Worm (Caenorhabditis elegans): ENCODE measurements around the gene T06C12.14.
"Not testable (repeated sequence)": the region's sequence is repeated elsewhere in the genome, so short reads cannot be mapped to it uniquely, and the experiment has no call there.

Gene T06C12.14

DNA sequence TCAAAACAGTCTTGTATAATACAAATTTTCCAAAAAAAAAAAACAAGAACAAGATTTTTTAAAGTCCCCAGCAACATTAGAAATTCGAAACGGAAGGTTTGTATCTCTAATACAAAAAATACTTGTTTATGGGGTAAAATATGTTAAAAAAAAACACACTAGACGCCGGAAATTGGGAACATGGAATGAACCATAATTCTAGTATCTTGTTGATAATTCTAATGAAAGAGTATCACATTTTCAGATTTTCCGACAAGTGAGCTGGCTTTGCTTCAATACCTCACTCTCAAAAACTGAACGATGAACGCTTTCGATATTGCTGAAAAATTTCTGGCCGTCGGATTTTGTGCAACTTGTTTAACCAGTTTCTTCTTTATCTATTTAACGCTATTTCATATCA is 2.1 kb upstream of the T06C12.14 start, which contains the start of gene str-60:
TSS of gene str-60 (plus strand) at position 301 of the 400 bp plus-strand sequence.
- no peak for TF ChIP-seq hmg-4 (GFP tag; optimal IDR thresholded peaks at IDR 0.05)
- TF ChIP-seq scrt-1 (GFP tag; IDR thresholded peaks at IDR 0.05), result no peak
- TF ChIP-seq sea-1 (GFP tag; conservative IDR thresholded peaks at IDR 0.05), result no peak
- TF ChIP-seq ceh-36 (tag; optimal IDR thresholded peaks at IDR 0.05), result no peak
- no peak for TF ChIP-seq aly-1 (tag; optimal IDR thresholded peaks at IDR 0.05)
- TF ChIP-seq tbx-11 (GFP tag; IDR thresholded peaks at IDR 0.05), result no peak
- TF ChIP-seq B0310.2 (tag; optimal IDR thresholded peaks at IDR 0.05), result no peak
- TF ChIP-seq hmbx-1 (tag; optimal IDR thresholded peaks at IDR 0.05), result no peak
- TF ChIP-seq tra-4 (tag; optimal IDR thresholded peaks at IDR 0.05), result no peak
- TF ChIP-seq flt-1 (GFP tag; IDR thresholded peaks at IDR 0.05), result no peak
- no peak for TF ChIP-seq ets-7 (tag; optimal IDR thresholded peaks at IDR 0.05)
- no peak for TF ChIP-seq hnd-1 (tag; optimal IDR thresholded peaks at IDR 0.05)
- no peak for TF ChIP-seq tbx-37 (GFP tag; conservative IDR thresholded peaks at IDR 0.05)
- TF ChIP-seq ama-1 (optimal IDR thresholded peaks at IDR 0.05), result no peak
- TF ChIP-seq ceh-13 (GFP tag; optimal IDR thresholded peaks at IDR 0.05), result no peak
- no peak for TF ChIP-seq pes-1 (GFP tag; IDR thresholded peaks at IDR 0.05)
- no peak for TF ChIP-seq F13C5.2 (tag; optimal IDR thresholded peaks at IDR 0.05)

DNA sequence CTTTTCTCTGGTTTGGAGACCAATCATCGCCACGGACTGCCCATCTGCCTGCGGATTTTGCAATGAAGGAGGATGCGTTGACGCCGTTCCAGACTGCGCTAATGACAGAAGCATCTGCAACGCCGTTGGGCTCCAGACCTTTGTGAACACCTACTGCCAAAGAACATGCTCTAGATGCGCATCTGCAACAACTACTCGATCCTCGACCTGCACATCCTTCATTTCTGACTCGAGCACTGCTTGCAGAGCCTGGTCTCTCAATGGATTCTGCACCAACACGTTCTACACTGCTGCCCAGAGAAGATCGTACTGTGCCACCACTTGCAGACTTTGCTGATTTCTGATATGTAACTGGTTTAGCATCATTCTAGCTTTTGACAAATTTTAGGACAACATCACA is 768 bp downstream of the T06C12.14 start:
- no peak for TF ChIP-seq ceh-36 (tag; optimal IDR thresholded peaks at IDR 0.05)
- no peak for TF ChIP-seq ceh-13 (GFP tag; optimal IDR thresholded peaks at IDR 0.05)
- no peak for TF ChIP-seq tra-4 (tag; optimal IDR thresholded peaks at IDR 0.05)
- no peak for TF ChIP-seq B0310.2 (tag; optimal IDR thresholded peaks at IDR 0.05)
- TF ChIP-seq ama-1 (optimal IDR thresholded peaks at IDR 0.05), result no peak

DNA sequence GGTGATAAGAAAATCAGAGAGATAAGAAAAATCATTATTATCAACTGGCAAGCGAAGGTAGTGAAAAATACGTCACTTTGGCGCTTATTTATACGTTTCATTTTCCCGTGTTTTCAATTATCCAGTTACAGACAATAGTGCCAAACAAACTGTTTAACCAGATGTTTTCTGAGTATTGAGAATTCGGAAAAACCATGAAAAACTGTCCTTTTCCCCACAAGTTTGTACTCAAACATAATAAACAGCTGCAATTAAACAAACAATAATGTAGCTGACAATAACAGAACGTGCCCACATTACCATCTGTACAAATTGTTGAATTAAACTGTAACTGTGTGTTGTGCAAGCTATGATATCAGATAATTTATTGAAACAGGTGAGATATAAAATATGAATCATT is 5.7 kb downstream of the T06C12.14 start, which contains the start of the genes F35E8.1 and F35E8.2:
TSS of gene F35E8.1 (minus strand) at position 101 of the 400 bp plus-strand sequence.
TSS of gene F35E8.2 (plus strand) at position 132 of the 400 bp plus-strand sequence.
- TF ChIP-seq B0310.2 (tag; optimal IDR thresholded peaks at IDR 0.05); hmg-4 (GFP tag; optimal IDR thresholded peaks at IDR 0.05); scrt-1 (GFP tag; IDR thresholded peaks at IDR 0.05): not testable (repeated sequence)

DNA sequence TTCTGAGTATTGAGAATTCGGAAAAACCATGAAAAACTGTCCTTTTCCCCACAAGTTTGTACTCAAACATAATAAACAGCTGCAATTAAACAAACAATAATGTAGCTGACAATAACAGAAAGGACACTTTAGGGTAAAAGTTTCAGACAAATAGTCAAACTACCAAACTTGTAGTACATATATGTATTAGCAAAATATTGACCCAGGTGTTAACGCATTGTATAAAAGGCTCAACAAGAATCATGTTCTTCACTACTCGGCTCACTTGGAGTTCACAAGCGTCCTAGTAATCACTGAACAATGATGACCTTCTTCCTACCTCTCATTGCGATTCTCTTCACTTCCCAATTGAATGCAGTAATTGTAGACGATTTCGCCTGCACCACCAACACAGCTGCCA is 12.1 kb downstream of the T06C12.14 start, which contains the start of gene F35E8.6:
TSS of gene F35E8.6 (plus strand) at position 301 of the 400 bp plus-strand sequence.
- TF ChIP-seq ceh-36 (tag; optimal IDR thresholded peaks at IDR 0.05), result no peak
- no peak for TF ChIP-seq hnd-1 (tag; optimal IDR thresholded peaks at IDR 0.05)

DNA sequence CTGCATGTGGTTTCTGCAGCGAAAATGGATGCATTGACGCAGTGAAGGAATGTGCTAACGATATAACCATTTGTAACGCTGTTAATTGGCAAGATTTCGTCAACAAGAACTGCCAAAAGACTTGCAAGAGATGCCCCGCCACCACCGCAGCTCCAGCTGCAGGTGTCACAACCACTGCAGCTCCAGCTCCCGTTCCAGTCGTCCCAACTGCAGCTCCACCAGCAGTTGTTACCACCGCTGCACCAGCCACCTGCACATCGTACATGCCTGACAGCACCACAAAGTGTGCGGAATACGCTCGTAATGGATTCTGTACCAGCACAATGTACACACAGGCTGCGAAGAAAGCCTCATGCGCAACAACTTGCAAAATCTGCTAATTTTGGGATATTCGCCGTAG is 12.9 kb downstream of the T06C12.14 start:
- TF ChIP-seq pes-1 (GFP tag; IDR thresholded peaks at IDR 0.05) (no peak), tbx-11 (GFP tag; IDR thresholded peaks at IDR 0.05) (no peak), tra-4 (tag; optimal IDR thresholded peaks at IDR 0.05) (no peak), ets-7 (tag; optimal IDR thresholded peaks at IDR 0.05) (no peak), B0310.2 (tag; optimal IDR thresholded peaks at IDR 0.05) (no peak), hnd-1 (tag; optimal IDR thresholded peaks at IDR 0.05) (no peak), hmbx-1 (tag; optimal IDR thresholded peaks at IDR 0.05) (no peak), sea-1 (GFP tag; conservative IDR thresholded peaks at IDR 0.05) (no peak), scrt-1 (GFP tag; IDR thresholded peaks at IDR 0.05) (no peak), ceh-36 (tag; optimal IDR thresholded peaks at IDR 0.05) (no peak), ceh-13 (GFP tag; optimal IDR thresholded peaks at IDR 0.05) (no peak), hmg-4 (GFP tag; optimal IDR thresholded peaks at IDR 0.05) (no peak)

DNA sequence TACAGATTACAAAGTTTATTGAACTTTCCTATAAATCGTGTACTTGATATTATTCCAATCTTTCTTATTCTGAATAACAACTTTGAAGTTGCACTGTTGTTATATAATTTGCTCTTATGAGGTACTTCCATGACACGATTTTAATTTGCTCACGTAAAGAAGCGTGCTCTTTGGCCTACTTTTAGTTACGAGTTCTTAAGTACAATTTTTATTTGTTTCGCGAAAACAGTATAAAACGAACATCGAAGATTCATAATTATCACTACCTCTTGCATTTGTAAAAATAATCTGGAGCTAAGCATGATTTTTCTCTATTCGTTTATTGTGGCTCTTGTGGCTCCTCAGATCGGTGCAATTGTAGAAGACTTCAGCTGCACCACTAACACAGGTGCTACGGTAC is 13.9 kb downstream of the T06C12.14 start, which contains the start of gene F35E8.7:
TSS of gene F35E8.7 (plus strand) at position 301 of the 400 bp plus-strand sequence.
- no peak for TF ChIP-seq hmbx-1 (tag; optimal IDR thresholded peaks at IDR 0.05)

DNA sequence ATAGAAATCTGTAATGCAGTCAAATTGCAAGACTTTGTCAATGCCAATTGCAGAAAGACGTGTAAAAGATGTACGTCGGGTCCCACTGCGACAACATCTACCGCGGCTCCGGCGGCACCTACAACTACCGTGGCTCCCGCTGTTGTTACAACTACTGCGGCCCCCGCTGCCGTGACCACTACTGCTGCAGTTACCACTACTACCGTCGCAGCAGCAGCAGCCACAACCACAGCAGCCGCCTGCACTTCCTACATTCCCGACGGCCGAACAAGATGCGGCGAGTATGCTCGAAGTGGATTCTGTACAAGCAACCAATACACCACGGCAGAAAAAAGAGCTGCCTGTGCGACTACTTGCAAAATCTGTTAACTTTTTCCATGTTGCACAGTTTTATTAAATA is 15.0 kb downstream of the T06C12.14 start:
- TF ChIP-seq ceh-13 (GFP tag; optimal IDR thresholded peaks at IDR 0.05), result no peak

DNA sequence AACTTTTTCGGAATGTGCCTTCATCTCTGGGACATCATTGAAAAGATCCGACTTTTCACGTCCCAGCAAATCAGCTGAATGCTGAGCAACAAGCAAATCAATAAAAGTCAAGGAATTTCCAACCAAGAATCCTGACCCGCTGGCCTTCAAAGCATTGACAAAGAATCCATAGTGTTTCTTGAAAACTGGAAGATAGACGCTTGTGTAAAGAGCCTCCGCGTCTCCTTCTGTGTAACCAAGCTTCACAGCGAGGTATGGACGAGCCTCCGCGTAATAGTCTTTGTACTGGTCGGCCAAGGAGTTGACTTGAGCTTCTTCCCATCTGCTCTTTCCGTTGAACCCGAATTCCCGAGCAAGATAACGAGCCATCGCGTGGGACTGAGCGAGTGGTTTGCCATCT is 15.5 kb downstream of the T06C12.14 start:
- TF ChIP-seq ceh-36 (tag; optimal IDR thresholded peaks at IDR 0.05), result no peak
- no peak for TF ChIP-seq ceh-13 (GFP tag; optimal IDR thresholded peaks at IDR 0.05)
- TF ChIP-seq sea-1 (GFP tag; conservative IDR thresholded peaks at IDR 0.05), result no peak
- no peak for TF ChIP-seq tra-4 (tag; optimal IDR thresholded peaks at IDR 0.05)
- no peak for TF ChIP-seq ama-1 (optimal IDR thresholded peaks at IDR 0.05)
- TF ChIP-seq hmg-4 (GFP tag; optimal IDR thresholded peaks at IDR 0.05), result no peak
- no peak for TF ChIP-seq B0310.2 (tag; optimal IDR thresholded peaks at IDR 0.05)
- TF ChIP-seq F13C5.2 (tag; optimal IDR thresholded peaks at IDR 0.05), result no peak
- no peak for TF ChIP-seq hnd-1 (tag; optimal IDR thresholded peaks at IDR 0.05)
- TF ChIP-seq scrt-1 (GFP tag; IDR thresholded peaks at IDR 0.05), result no peak
- TF ChIP-seq flt-1 (GFP tag; IDR thresholded peaks at IDR 0.05), result no peak
- TF ChIP-seq ets-7 (tag; optimal IDR thresholded peaks at IDR 0.05), result no peak
- no peak for TF ChIP-seq tbx-11 (GFP tag; IDR thresholded peaks at IDR 0.05)
- no peak for TF ChIP-seq pes-1 (GFP tag; IDR thresholded peaks at IDR 0.05)
- TF ChIP-seq tbx-37 (GFP tag; conservative IDR thresholded peaks at IDR 0.05), result no peak
- no peak for TF ChIP-seq aly-1 (tag; optimal IDR thresholded peaks at IDR 0.05)
- no peak for TF ChIP-seq hmbx-1 (tag; optimal IDR thresholded peaks at IDR 0.05)

DNA sequence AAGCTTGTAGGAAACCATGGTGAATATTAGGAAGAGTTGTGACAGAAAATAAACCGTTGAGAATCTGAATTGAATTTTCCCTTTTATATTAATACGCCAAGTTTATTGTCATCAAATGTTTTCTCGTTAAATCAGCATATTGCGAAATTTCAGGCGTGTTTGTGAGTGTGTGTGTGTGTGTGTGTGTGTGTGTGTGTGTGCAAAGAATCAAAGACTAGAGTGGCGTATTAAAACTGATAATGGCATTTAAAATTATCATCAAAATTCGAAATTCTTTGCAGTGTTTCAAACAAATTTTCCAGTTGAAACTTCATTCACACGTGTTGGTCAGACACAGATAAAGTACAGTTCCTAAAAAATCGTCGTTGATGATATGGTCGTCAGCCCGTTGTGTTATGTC is 16.1 kb downstream of the T06C12.14 start, which contains the start of gene gst-38:
TSS of gene gst-38 (minus strand) at position 152 of the 400 bp plus-strand sequence.
- no peak for TF ChIP-seq scrt-1 (GFP tag; IDR thresholded peaks at IDR 0.05)
- TF ChIP-seq F13C5.2 (tag; optimal IDR thresholded peaks at IDR 0.05), result no peak
- TF ChIP-seq ets-7 (tag; optimal IDR thresholded peaks at IDR 0.05), result no peak
- no peak for TF ChIP-seq ceh-13 (GFP tag; optimal IDR thresholded peaks at IDR 0.05)
- no peak for TF ChIP-seq sea-1 (GFP tag; conservative IDR thresholded peaks at IDR 0.05)
- no peak for TF ChIP-seq tbx-37 (GFP tag; conservative IDR thresholded peaks at IDR 0.05)
- no peak for TF ChIP-seq ama-1 (optimal IDR thresholded peaks at IDR 0.05)
- TF ChIP-seq flt-1 (GFP tag; IDR thresholded peaks at IDR 0.05), result no peak
- TF ChIP-seq aly-1 (tag; optimal IDR thresholded peaks at IDR 0.05), result no peak
- no peak for TF ChIP-seq hnd-1 (tag; optimal IDR thresholded peaks at IDR 0.05)
- no peak for TF ChIP-seq tra-4 (tag; optimal IDR thresholded peaks at IDR 0.05)
- no peak for TF ChIP-seq B0310.2 (tag; optimal IDR thresholded peaks at IDR 0.05)
- no peak for TF ChIP-seq ceh-36 (tag; optimal IDR thresholded peaks at IDR 0.05)
- TF ChIP-seq pes-1 (GFP tag; IDR thresholded peaks at IDR 0.05), result no peak
- TF ChIP-seq tbx-11 (GFP tag; IDR thresholded peaks at IDR 0.05), result no peak
- no peak for TF ChIP-seq hmg-4 (GFP tag; optimal IDR thresholded peaks at IDR 0.05)
- TF ChIP-seq hmbx-1 (tag; optimal IDR thresholded peaks at IDR 0.05), result no peak

All from whole organism, early embryonic.